Fruit fly (Drosophila melanogaster) whole organism, embryonic: Measurements from ENCODE around the gene Takl1.

Experiments used
- Awh ChIP-seq: fragments of 200-800 bp; sonication (Bioruptor generic); IDR thresholded peaks from 2 replicates; pipeline ENCODE4, ENCODE4 v1.3.6; 2022; ENCODE audit warnings: missing biosample characterization, missing genetic modification characterization
- BEAF-32 ChIP-seq: fragments of 200-800 bp; sonication (Bioruptor generic); optimal IDR thresholded peaks from 3 replicates; lab custom pipeline; 2017; ENCODE audit warnings: missing biosample characterization, missing genetic modification characterization, mild to moderate bottlenecking, moderate library complexity, missing genetic modification reagents
- CG10543 ChIP-seq: fragments of 200-800 bp; sonication (Bioruptor generic); optimal IDR thresholded peaks from 3 replicates; lab custom pipeline; 2017; ENCODE audit warnings: missing biosample characterization, mild to moderate bottlenecking, missing genetic modification characterization, moderate library complexity
- CG12104 ChIP-seq: fragments of 200-800 bp; sonication (Bioruptor generic); optimal IDR thresholded peaks from 3 replicates; lab custom pipeline; 2016; ENCODE audit warnings: missing biosample characterization, missing genetic modification characterization
- CG12155 ChIP-seq: fragments of 200-800 bp; sonication (Bioruptor generic); optimal IDR thresholded peaks from 3 replicates; lab custom pipeline; 2016; ENCODE audit warnings: missing biosample characterization, missing genetic modification characterization
- CG13424 ChIP-seq: fragments of 200-800 bp; sonication (Bioruptor generic); optimal IDR thresholded peaks from 2 replicates; lab custom pipeline; 2019; ENCODE audit warnings: missing biosample characterization, mild to moderate bottlenecking, missing genetic modification characterization, moderate library complexity
- CG13775 ChIP-seq: fragments of 200-800 bp; sonication (Bioruptor generic); optimal IDR thresholded peaks from 3 replicates; lab custom pipeline; 2017; ENCODE audit warnings: missing biosample characterization, mild to moderate bottlenecking, missing genetic modification characterization
- CG15601 ChIP-seq: fragments of 200-800 bp; sonication (Bioruptor generic); optimal IDR thresholded peaks from 3 replicates; lab custom pipeline; 2019; ENCODE audit warnings: missing biosample characterization, mild to moderate bottlenecking, missing genetic modification characterization, moderate library complexity
- CG16863 ChIP-seq: fragments of 200-800 bp; sonication (Bioruptor generic); optimal IDR thresholded peaks from 3 replicates; lab custom pipeline; 2016; ENCODE audit warnings: missing biosample characterization, missing genetic modification characterization
- CG17568 ChIP-seq: fragments of 200-800 bp; sonication (Bioruptor generic); optimal IDR thresholded peaks from 2 replicates; lab custom pipeline; 2018; ENCODE audit warnings: missing biosample characterization, mild to moderate bottlenecking, missing genetic modification characterization, moderate library complexity
- CG2712 ChIP-seq: fragments of 200-800 bp; optimal IDR thresholded peaks from 3 replicates; lab custom pipeline; 2019; ENCODE audit warnings: missing biosample characterization, mild to moderate bottlenecking, missing genetic modification characterization, moderate library complexity
- CG30403 ChIP-seq: fragments of 200-800 bp; sonication (Bioruptor generic); optimal IDR thresholded peaks from 3 replicates; lab custom pipeline; 2016; ENCODE audit warnings: missing biosample characterization, missing genetic modification characterization
- CG32767 ChIP-seq: fragments of 200-800 bp; sonication (Bioruptor generic); IDR thresholded peaks from 2 replicates; pipeline ENCODE4 v1.3.6; 2022; ENCODE audit warnings: missing biosample characterization, missing genetic modification characterization
- CG4820 ChIP-seq: fragments of 200-800 bp; sonication (Bioruptor generic); optimal IDR thresholded peaks from 3 replicates; lab custom pipeline; 2016; ENCODE audit warnings: missing biosample characterization, missing genetic modification characterization
- CG5180 ChIP-seq: fragments of 200-800 bp; sonication (Bioruptor generic); optimal IDR thresholded peaks from 3 replicates; lab custom pipeline; 2017; ENCODE audit warnings: missing biosample characterization, missing genetic modification characterization, mild to moderate bottlenecking, moderate library complexity, missing genetic modification reagents
- CG6175 ChIP-seq: fragments of 200-800 bp; sonication (Bioruptor generic); IDR thresholded peaks from 3 replicates; pipeline ENCODE4 v1.3.6; 2022; ENCODE audit warnings: missing biosample characterization, missing genetic modification characterization
- CG6272 ChIP-seq: fragments of 200-800 bp; sonication (Bioruptor generic); IDR thresholded peaks from 2 replicates; pipeline ENCODE4 v1.3.6; 2022; ENCODE audit warnings: missing biosample characterization, missing genetic modification characterization
- CG6813 ChIP-seq: fragments of 200-800 bp; sonication (Bioruptor generic); optimal IDR thresholded peaks from 2 replicates; lab custom pipeline; 2017; ENCODE audit warnings: missing biosample characterization, missing genetic modification characterization, mild to moderate bottlenecking, moderate library complexity, missing genetic modification reagents
- CG7357 ChIP-seq: fragments of 200-800 bp; sonication (Bioruptor generic); IDR thresholded peaks from 3 replicates; pipeline ENCODE4 v1.3.6; 2022; ENCODE audit warnings: missing biosample characterization, missing genetic modification characterization
- CG7839 ChIP-seq: fragments of 200-800 bp; sonication (Bioruptor generic); optimal IDR thresholded peaks from 3 replicates; lab custom pipeline; 2018; ENCODE audit warnings: missing biosample characterization, mild to moderate bottlenecking, missing genetic modification characterization, moderate library complexity
- CG8765 ChIP-seq: fragments of 200-800 bp; sonication (Bioruptor generic); IDR thresholded peaks from 2 replicates; pipeline ENCODE4 v1.3.6; 2022; ENCODE audit warnings: missing biosample characterization, missing genetic modification characterization
- CG9215 ChIP-seq: fragments of 200-800 bp; sonication (Bioruptor generic); IDR thresholded peaks from 2 replicates; pipeline ENCODE4 v1.3.6; 2022; ENCODE audit warnings: missing biosample characterization, missing genetic modification characterization
- Chrac-16 ChIP-seq: fragments of 200-800 bp; sonication (Bioruptor generic); optimal IDR thresholded peaks from 3 replicates; lab custom pipeline; 2016; ENCODE audit warnings: missing biosample characterization, missing genetic modification characterization
- Drgx ChIP-seq: fragments of 200-800 bp; sonication (Bioruptor generic); IDR thresholded peaks from 2 replicates; pipeline ENCODE4 v1.3.6; 2022; ENCODE audit warnings: missing biosample characterization, missing genetic modification characterization
- Ets65A ChIP-seq: fragments of 200-800 bp; sonication (Bioruptor generic); peaks from one replicate; lab custom pipeline; 2016; ENCODE audit warnings: missing biosample characterization, missing genetic modification characterization
- HLH54F ChIP-seq: fragments of 200-800 bp; sonication (Bioruptor generic); optimal IDR thresholded peaks from 3 replicates; lab custom pipeline; 2016; ENCODE audit warnings: missing biosample characterization, missing genetic modification characterization
- Hey ChIP-seq: fragments of 200-800 bp; sonication (Bioruptor generic); optimal IDR thresholded peaks from 3 replicates; lab custom pipeline; 2018; ENCODE audit warnings: missing biosample characterization, mild to moderate bottlenecking, missing genetic modification characterization
- HmgD ChIP-seq: fragments of 200-800 bp; sonication (Bioruptor generic); optimal IDR thresholded peaks from 3 replicates; lab custom pipeline; 2016; ENCODE audit warnings: missing biosample characterization, missing genetic modification characterization
- Lim3 ChIP-seq: fragments of 200-800 bp; sonication (Bioruptor generic); IDR thresholded peaks from 2 replicates; pipeline ENCODE4 v1.3.6; 2022; ENCODE audit warnings: missing biosample characterization, missing genetic modification characterization
- Mes4 ChIP-seq: fragments of 200-800 bp; sonication (Bioruptor generic); optimal IDR thresholded peaks from 2 replicates; lab custom pipeline; 2016; ENCODE audit warnings: missing biosample characterization, missing genetic modification characterization
- Trl ChIP-seq, 3 experiments: fragments of >200 bp in 2 of 3; fragments of 200-800 bp in 1 of 3; sonication (Bioruptor generic) in 1 of 3; optimal IDR thresholded peaks; 2 replicates in 1 of 3; 3 replicates in 2 of 3; lab custom pipeline; 2016 to 2017; ENCODE audit warnings: missing biosample characterization in 1 of 3, missing genetic modification characterization in 1 of 3
- ato ChIP-seq: fragments of 200-800 bp; sonication (Bioruptor generic); IDR thresholded peaks from 2 replicates; pipeline ENCODE4 v1.3.6; 2022; ENCODE audit warnings: missing biosample characterization, missing genetic modification characterization; ENCODE audit not compliant: partially characterized antibody
- az2 ChIP-seq: fragments of 200-800 bp; sonication (Bioruptor generic); optimal IDR thresholded peaks from 3 replicates; lab custom pipeline; 2016; ENCODE audit warnings: missing biosample characterization, missing genetic modification characterization
- bsh ChIP-seq, 2 experiments: fragments of 200-800 bp; sonication (Bioruptor generic); optimal IDR thresholded peaks; 2 replicates each; lab custom pipeline; 2017 to 2018; ENCODE audit warnings: mild to moderate bottlenecking in 2 of 2, missing biosample characterization in 2 of 2, missing genetic modification characterization in 2 of 2, moderate library complexity in 1 of 2
- cg ChIP-seq: fragments of 200-800 bp; sonication (Bioruptor generic); optimal IDR thresholded peaks from 3 replicates; lab custom pipeline; 2019; ENCODE audit warnings: missing biosample characterization, mild to moderate bottlenecking, missing genetic modification characterization, moderate library complexity
- corto ChIP-seq: fragments of 200-800 bp; sonication (Bioruptor generic); optimal IDR thresholded peaks from 2 replicates; lab custom pipeline; 2016; ENCODE audit warnings: missing biosample characterization, mild to moderate bottlenecking, missing genetic modification characterization, moderate library complexity
- en ChIP-seq: fragments of 200-800 bp; sonication (Bioruptor generic); optimal IDR thresholded peaks from 2 replicates; lab custom pipeline; 2016; ENCODE audit warnings: missing biosample characterization, missing genetic modification characterization
- lbe ChIP-seq: fragments of 200-800 bp; sonication (Bioruptor generic); optimal IDR thresholded peaks from 2 replicates; lab custom pipeline; 2016; ENCODE audit warnings: missing biosample characterization, mild to moderate bottlenecking, missing genetic modification characterization
- luna ChIP-seq: fragments of 200-800 bp; sonication (Bioruptor generic); optimal IDR thresholded peaks from 2 replicates; lab custom pipeline; 2016; ENCODE audit warnings: missing biosample characterization, missing genetic modification characterization
- mld ChIP-seq: fragments of 200-800 bp; sonication (Bioruptor generic); IDR thresholded peaks from 3 replicates; pipeline ENCODE4 v1.3.6; 2022; ENCODE audit warnings: missing biosample characterization, missing genetic modification characterization; ENCODE audit not compliant: partially characterized antibody
- nerfin-2 ChIP-seq: fragments of 200-800 bp; sonication (Bioruptor generic); IDR thresholded peaks from 2 replicates; pipeline ENCODE4 v1.3.6; 2022; ENCODE audit warnings: missing biosample characterization, missing genetic modification characterization; ENCODE audit not compliant: partially characterized antibody
- nom ChIP-seq: fragments of 200-800 bp; sonication (Bioruptor generic); optimal IDR thresholded peaks from 2 replicates; lab custom pipeline; 2017; ENCODE audit warnings: missing biosample characterization, missing genetic modification characterization, mild to moderate bottlenecking, moderate library complexity, missing genetic modification reagents
- org-1 ChIP-seq: fragments of 200-800 bp; sonication (Bioruptor generic); optimal IDR thresholded peaks from 2 replicates; lab custom pipeline; 2017; ENCODE audit warnings: missing biosample characterization, missing genetic modification characterization
- pzg ChIP-seq: fragments of 200-800 bp; sonication (Bioruptor generic); optimal IDR thresholded peaks from 3 replicates; lab custom pipeline; 2018; ENCODE audit warnings: missing biosample characterization, mild to moderate bottlenecking, missing genetic modification characterization, moderate library complexity
- sima ChIP-seq: fragments of 200-800 bp; sonication (Bioruptor generic); optimal IDR thresholded peaks from 2 replicates; lab custom pipeline; 2016; ENCODE audit warnings: missing biosample characterization, missing genetic modification characterization
- unpg ChIP-seq: fragments of 200-800 bp; sonication (Bioruptor generic); optimal IDR thresholded peaks from 3 replicates; lab custom pipeline; 2018; ENCODE audit warnings: missing biosample characterization, mild to moderate bottlenecking, missing genetic modification characterization, moderate library complexity
- zen2 ChIP-seq: fragments of 200-800 bp; sonication (Bioruptor generic); IDR thresholded peaks from 3 replicates; pipeline ENCODE4 v1.3.6; 2022; ENCODE audit warnings: missing biosample characterization, missing genetic modification characterization; ENCODE audit not compliant: partially characterized antibody

Takl1 gene

DNA sequence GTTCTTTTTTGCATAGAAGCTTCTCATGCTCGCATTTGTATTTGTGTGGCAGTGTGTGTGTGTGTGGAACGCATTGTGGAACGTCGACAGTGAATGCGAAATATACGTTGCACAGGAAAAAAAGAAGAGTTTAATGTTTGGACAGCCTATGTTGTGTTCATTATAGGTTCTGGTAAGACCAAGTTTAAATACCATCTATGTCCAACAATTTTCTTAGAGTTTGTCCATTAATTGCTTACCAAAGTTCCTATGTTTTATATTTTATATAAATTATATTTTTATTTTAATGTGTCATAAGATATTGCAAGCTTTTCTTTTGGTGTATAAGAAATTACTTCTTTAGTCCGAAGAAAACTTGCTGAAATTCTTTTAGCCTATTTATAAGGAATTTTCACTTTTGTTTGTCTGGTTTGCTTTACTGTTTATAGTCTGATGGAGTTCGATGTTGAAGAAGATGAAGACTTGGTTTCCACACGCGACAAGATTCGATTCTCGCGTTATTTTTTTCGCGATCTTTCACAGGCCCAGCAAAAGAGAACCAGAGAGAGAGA lies 9.8 kb upstream of the Takl1 start:
- TF ChIP-seq Chrac-16 (GFP tag; lab: Kevin White, UChicago) (no peak), Drgx (GFP tag; lab: Robert Waterston, UW) (peak; percentile 73), nom (GFP tag; lab: Kevin White, UChicago) (peak; percentile 65), cg (GFP tag; lab: Kevin White, UChicago) (no peak), CG16863 (GFP tag; lab: Kevin White, UChicago) (no peak), bsh (GFP tag; optimal IDR thresholded peaks at IDR 0.05; lab: Kevin White, UChicago) (peak in 1 of 2 experiments; percentile 74)

DNA sequence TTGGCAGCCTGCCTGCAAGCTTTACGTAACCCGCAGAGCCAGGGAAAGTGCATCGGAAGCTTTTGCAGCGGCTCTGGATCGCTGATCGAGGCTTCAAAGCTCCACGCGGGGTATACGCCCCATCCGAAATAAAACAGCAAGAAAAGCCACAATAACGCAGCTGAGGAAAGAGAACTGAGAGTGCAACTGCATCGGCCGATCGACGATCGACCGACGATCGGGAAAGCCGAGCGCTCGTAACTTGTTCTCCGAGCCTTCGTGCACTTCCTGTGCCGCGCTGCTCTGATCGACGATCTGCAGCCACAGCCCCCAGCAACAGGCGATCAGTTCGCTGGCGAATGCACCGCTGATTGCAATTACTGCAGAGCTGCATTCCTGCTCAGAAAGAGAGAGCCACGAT lies 7.6 kb upstream of the Takl1 start:
- TF ChIP-seq CG7357 (GFP tag; lab: Robert Waterston, UW) (0 out of 3 replicates have a peak, but pooled peaks have one; percentile 25), Mes4 (GFP tag; lab: Kevin White, UChicago) (no peak), zen2 (GFP tag; lab: Robert Waterston, UW) (0 out of 3 replicates have a peak, but pooled peaks have one; percentile 21), Ets65A (GFP tag; lab: Kevin White, UChicago) (peak; percentile 25), HmgD (GFP tag; lab: Kevin White, UChicago) (no peak), lbe (GFP tag; lab: Kevin White, UChicago) (peak; percentile 53), en (GFP tag; lab: Kevin White, UChicago) (no peak), CG6272 (no peak), CG10543 (GFP tag; lab: Kevin White, UChicago) (no peak), nom (GFP tag; lab: Kevin White, UChicago) (peak; percentile 93), org-1 (GFP tag; lab: Kevin White, UChicago) (no peak), CG5180 (GFP tag; lab: Kevin White, UChicago) (no peak), CG8765 (GFP tag; lab: Robert Waterston, UW) (no peak), CG2712 (tag; lab: Kevin White, UChicago) (no peak), nerfin-2 (GFP tag; lab: Robert Waterston, UW) (no peak), mld (GFP tag; lab: Robert Waterston, UW) (no peak), CG7839 (tag; lab: Kevin White, UChicago) (no peak), az2 (GFP tag; lab: Kevin White, UChicago) (no peak), CG6175 (GFP tag; lab: Robert Waterston, UW) (no peak), CG13775 (GFP tag; lab: Kevin White, UChicago) (no peak), CG15601 (tag; lab: Kevin White, UChicago) (no peak), Awh (GFP tag; lab: Robert Waterston, UW) (no peak), HLH54F (GFP tag; lab: Kevin White, UChicago) (no peak), ato (GFP tag; lab: Robert Waterston, UW) (no peak), CG32767 (no peak), CG17568 (GFP tag; lab: Kevin White, UChicago) (no peak), luna (GFP tag; lab: Kevin White, UChicago) (no peak), CG30403 (GFP tag; lab: Kevin White, UChicago) (no peak), Drgx (GFP tag; lab: Robert Waterston, UW) (peak; percentile 83), corto (GFP tag; lab: Kevin White, UChicago) (peak; percentile 75), CG12155 (GFP tag; lab: Kevin White, UChicago) (no peak), Trl (optimal IDR thresholded peaks at IDR 0.05; lab: Kevin White, UChicago) (no peak), Trl (GFP tag; optimal IDR thresholded peaks at IDR 0.05; lab: Kevin White, UChicago) (no peak), CG4820 (no peak), CG9215 (GFP tag; lab: Robert Waterston, UW) (no peak), BEAF-32 (GFP tag; lab: Kevin White, UChicago) (no peak), Lim3 (no peak), CG6813 (GFP tag; lab: Kevin White, UChicago) (no peak), sima (no peak), pzg (GFP tag; lab: Kevin White, UChicago) (no peak), Hey (tag; lab: Kevin White, UChicago) (no peak), unpg (GFP tag; lab: Kevin White, UChicago) (no peak), CG12104 (GFP tag; lab: Kevin White, UChicago) (no peak), CG13424 (tag; lab: Kevin White, UChicago) (no peak)
